Worm (Caenorhabditis elegans): Measurements from ENCODE around the gene C25D7.5.
A peak's percentile ranks its signal among the peaks of the same experiment; 100 is the strongest.

Gene C25D7.5

DNA sequence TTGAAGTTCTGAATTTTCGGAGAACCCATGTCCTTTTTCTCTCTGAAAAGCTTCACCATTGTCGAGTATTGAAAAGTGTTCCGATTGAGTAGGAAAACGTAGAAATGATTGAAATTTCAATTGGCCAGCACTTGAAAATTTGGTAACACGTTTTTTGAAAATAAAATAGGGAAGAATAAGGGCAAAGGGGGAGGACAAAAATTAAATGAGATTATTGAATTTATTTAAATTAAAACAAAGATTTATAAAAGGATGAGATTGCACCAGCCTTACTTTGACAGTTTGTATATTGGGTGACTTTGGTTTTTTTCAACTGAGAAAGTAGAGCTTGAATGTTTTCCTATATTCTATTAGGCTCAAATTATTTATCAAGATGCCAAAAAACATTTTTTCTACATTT is 38.3 kb upstream of the C25D7.5 start, which contains the start of gene obr-2 (continued):
- TF ChIP-seq Y48G9A.11 (GFP tag; IDR thresholded peaks at IDR 0.05) = no peak
- no peak for TF ChIP-seq lin-39 (tag; optimal IDR thresholded peaks at IDR 0.05)

DNA sequence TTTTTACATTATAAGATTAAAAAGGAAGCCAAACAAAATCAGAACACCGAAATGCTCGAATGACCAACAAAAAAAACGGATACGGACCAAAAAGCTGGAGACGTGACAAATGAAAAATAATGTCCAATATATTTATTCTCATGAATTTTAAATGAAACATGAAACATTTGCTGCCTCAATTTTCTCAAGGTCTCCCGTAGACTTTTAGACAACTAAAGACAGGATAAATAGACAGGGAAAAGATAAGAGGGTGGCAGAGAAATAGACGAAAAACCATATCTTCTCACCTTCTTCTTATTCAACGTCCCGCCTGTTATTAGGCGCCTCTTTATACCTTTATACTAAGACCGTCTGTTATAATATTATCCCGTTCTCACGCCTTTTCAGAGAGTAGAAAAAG is 36.7 kb upstream of the C25D7.5 start:
- TF ChIP-seq hmg-1.1 (GFP tag; IDR thresholded peaks at IDR 0.05) = no peak
- TF ChIP-seq mep-1 (tag; optimal IDR thresholded peaks at IDR 0.05) = no peak
- TF ChIP-seq aha-1 (tag) = peak; percentile 83
- TF ChIP-seq hif-1 (tag; optimal IDR thresholded peaks at IDR 0.05) = peak in 1 of 2 experiments; percentile 25
- TF ChIP-seq daf-8 (GFP tag; IDR thresholded peaks at IDR 0.05) = no peak
- TF ChIP-seq F26F4.8 (GFP tag; conservative IDR thresholded peaks at IDR 0.05) = no peak
- TF ChIP-seq ctbp-1 (GFP tag; IDR thresholded peaks at IDR 0.05) = no peak

DNA sequence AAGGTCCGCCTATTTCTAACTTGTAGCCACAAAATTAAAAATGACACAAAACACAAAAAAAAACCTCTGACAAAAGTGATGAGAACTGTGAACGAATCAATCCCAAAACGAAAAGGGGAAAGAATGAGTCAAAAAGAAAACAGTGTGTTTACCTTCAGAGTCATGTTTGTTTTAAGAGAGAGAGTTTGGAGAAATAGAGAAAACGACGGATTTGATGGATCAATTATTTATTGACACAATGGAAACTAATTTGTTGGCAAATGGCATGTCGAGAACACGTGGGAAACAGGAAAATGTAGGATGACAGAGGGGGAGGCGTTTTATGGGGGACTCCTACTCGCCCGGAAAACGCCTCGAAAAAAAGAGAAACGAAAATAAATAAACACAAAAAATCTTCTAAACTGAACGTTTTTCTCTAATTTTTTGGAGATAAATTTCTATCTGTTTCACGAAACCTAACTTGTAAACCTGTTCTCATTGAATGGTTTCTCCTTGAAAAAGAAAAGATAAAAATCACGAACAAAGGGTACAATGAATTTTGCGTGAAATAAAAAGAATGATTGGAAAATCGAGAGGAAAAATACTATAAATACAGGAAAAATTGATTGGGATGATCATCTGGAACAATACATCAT is 35.5 kb upstream of the C25D7.5 start:
- TF ChIP-seq nhr-6 (tag; optimal IDR thresholded peaks at IDR 0.05) (peak; percentile 33), mdl-1 (tag; optimal IDR thresholded peaks at IDR 0.05) (peak in 1 of 2 experiments; percentile 1), sdz-12 (GFP tag; optimal IDR thresholded peaks at IDR 0.05) (no peak), mep-1 (tag; optimal IDR thresholded peaks at IDR 0.05) (no peak), mxl-3 (GFP tag; optimal IDR thresholded peaks at IDR 0.05) (peak; percentile 1), aha-1 (tag) (no peak)

DNA sequence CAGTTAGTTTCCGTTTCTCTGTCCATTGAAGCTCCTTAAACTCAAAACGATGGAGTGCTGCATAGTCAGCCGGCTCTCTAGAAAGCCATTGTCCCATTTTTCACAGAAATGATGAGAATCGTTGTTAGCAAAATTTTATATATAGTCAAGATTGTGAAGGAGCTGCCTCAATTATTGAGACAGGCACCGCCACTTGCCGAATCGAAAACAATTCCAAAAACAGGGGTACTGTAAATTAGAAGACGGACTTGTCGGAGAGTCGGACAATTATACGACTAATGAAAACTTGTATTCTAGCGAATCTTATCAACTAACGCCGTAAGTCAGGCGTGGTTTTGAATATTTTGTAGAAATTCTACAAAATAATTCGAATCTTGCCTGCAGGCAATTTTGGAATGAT is 32.2 kb upstream of the C25D7.5 start, which contains the start of gene F14H8.2:
Gene F14H8.2, minus strand, starts transcription at position 101 of the 400 bp plus-strand sequence.
- no peak for TF ChIP-seq daf-16 (GFP tag; optimal IDR thresholded peaks at IDR 0.05)
- no peak for TF ChIP-seq daf-16 (tag; optimal IDR thresholded peaks at IDR 0.05)
- no peak for TF ChIP-seq mdl-1 (tag; optimal IDR thresholded peaks at IDR 0.05)
- TF ChIP-seq zfp-3 (GFP tag; conservative IDR thresholded peaks at IDR 0.05) = no peak
- no peak for TF ChIP-seq ceh-62 (tag; optimal IDR thresholded peaks at IDR 0.05)

DNA sequence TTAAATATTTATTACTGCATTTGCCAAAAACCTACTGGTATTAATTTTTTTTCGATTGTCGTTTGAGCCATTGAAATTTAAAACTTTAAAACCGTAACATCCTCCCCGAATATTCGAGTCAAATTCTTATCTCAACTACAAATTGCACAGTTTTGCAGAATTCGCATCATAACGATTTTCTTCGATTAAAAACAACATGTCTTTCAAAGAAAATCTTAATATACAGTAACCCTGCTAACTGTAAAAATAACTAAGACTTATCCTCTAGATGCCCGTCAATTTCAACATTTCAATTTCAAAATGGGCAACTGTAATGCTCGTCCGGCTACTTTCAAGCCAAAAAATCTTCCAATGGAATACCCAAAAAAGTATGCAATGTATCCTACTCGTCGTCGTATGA is 31.7 kb upstream of the C25D7.5 start, which contains the start of gene F14H8.5:
Gene F14H8.5, plus strand, starts transcription at position 301 of the 400 bp plus-strand sequence.
- no peak for TF ChIP-seq zag-1 (tag; optimal IDR thresholded peaks at IDR 0.05)
- TF ChIP-seq nhr-102 (tag; optimal IDR thresholded peaks at IDR 0.05) = no peak
- TF ChIP-seq unc-130 (GFP tag; optimal IDR thresholded peaks at IDR 0.05) = no peak
- no peak for TF ChIP-seq rbr-2 (tag; optimal IDR thresholded peaks at IDR 0.05)
- no peak for TF ChIP-seq ZK337.2 (GFP tag; IDR thresholded peaks at IDR 0.05)
- no peak for TF ChIP-seq lsy-2 (tag; optimal IDR thresholded peaks at IDR 0.05)
- no peak for TF ChIP-seq egl-27 (tag; optimal IDR thresholded peaks at IDR 0.05)
- TF ChIP-seq unc-39 (tag; optimal IDR thresholded peaks at IDR 0.05) = no peak
- TF ChIP-seq T20F7.1 (GFP tag; optimal IDR thresholded peaks at IDR 0.05) = no peak
- no peak for TF ChIP-seq mes-2 (tag; optimal IDR thresholded peaks at IDR 0.05; ENCODE audit: poor library complexity, severe bottlenecking)
- TF ChIP-seq nhr-10 (tag; optimal IDR thresholded peaks at IDR 0.05) = no peak
- TF ChIP-seq R02D3.7 (tag; optimal IDR thresholded peaks at IDR 0.05) = no peak

DNA sequence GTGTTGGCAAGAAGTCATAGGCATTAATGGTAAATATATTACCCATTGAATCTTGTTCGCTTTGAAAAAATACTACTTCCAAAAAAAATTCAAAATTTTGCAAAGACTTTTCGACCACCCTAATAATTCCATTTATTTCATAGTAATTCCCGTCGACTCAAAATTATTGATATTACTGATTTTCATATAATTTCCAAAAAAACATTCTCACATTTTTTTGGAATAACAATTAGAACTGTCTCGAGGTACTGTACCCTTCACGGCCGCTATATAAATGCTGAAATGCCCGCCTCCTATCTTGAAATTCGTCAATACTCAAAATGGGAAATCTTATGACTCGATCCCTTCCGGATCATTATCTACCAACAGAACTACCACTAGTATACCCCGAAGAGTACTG is 28.9 kb upstream of the C25D7.5 start, which contains the start of gene F14H8.4:
Gene F14H8.4, plus strand, starts transcription at position 301 of the 400 bp plus-strand sequence.
- TF ChIP-seq nhr-41 (GFP tag; IDR thresholded peaks at IDR 0.05) = no peak
- TF ChIP-seq daf-16 (GFP tag; optimal IDR thresholded peaks at IDR 0.05) = no peak
- no peak for TF ChIP-seq daf-16 (tag; optimal IDR thresholded peaks at IDR 0.05)
- TF ChIP-seq nhr-237 (tag; optimal IDR thresholded peaks at IDR 0.05) = no peak
